Fruit fly (Drosophila melanogaster): ENCODE results near the gene CG13841.

Gene CG13841

DNA sequence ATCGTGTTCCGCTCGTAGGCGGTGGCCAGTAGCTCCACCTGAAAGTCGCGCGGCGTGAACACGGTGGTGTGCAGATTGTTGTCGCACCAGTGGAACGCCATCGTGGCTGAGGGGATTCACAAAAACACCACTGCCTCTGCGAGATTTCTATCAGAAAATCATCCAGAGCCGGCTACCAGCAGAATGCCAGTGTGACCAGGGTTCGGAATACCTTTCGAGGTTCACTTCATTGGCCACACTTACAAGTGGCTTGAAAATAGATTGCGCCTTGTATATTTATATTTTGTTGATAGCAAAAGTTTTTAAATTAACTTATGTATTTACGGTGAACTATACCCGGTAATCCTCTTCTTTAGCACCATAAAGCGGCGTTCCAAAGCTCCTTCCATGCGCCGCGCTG is 26.6 kb downstream of the CG13841 start, which contains the start of the genes Dcr-1 and CG6985:
Gene Dcr-1 (minus strand): TSS at position 162 of the 400 bp plus-strand sequence.
Gene CG6985 (plus strand): TSS at position 221 of the 400 bp plus-strand sequence.
- TF ChIP-seq CG34367 (tag; optimal IDR thresholded peaks at IDR 0.05) (no peak), CG14655 (GFP tag; optimal IDR thresholded peaks at IDR 0.05) (no peak), CG17806 (tag; optimal IDR thresholded peaks at IDR 0.05) (no peak), Ets98B (GFP tag; IDR thresholded peaks at IDR 0.05) (no peak), Pif1A (GFP tag; optimal IDR thresholded peaks at IDR 0.05) (no peak), Pif1B (GFP tag; optimal IDR thresholded peaks at IDR 0.05) (no peak), gl (tag; optimal IDR thresholded peaks at IDR 0.05) (no peak), CG8159 (tag; optimal IDR thresholded peaks at IDR 0.05) (no peak), CG15710 (tag; optimal IDR thresholded peaks at IDR 0.05) (no peak), D1 (tag; optimal IDR thresholded peaks at IDR 0.05) (no peak)

DNA sequence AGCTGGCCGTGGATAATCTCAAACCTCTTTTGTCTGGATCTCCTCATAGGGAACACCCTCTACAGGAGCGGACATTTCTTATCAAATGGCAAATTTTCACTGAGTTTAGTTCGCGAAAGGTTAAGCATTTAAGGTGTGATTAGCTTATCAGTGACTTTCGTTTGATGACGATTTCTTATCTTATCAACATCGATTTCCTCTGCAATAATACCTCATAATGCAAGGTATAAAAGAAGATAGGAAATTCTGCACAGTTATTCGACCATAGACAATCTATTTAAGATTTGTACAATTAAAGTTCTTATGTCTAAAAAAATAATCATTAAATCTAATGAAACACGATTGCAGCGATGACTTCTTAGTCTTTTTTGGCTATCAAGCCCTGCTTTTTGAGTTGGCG is 33.7 kb downstream of the CG13841 start, which contains the start of gene Takl2:
Gene Takl2 (minus strand): TSS at position 101 of the 400 bp plus-strand sequence.
- TF ChIP-seq Pif1B (GFP tag; optimal IDR thresholded peaks at IDR 0.05): no peak
- TF ChIP-seq CG8301 (tag; optimal IDR thresholded peaks at IDR 0.05): no peak
- TF ChIP-seq EcR (GFP tag; optimal IDR thresholded peaks at IDR 0.05): no peak
- no peak for TF ChIP-seq Snoo (tag; optimal IDR thresholded peaks at IDR 0.05)
- TF ChIP-seq CG34367 (tag; optimal IDR thresholded peaks at IDR 0.05): no peak
- TF ChIP-seq D1 (tag; optimal IDR thresholded peaks at IDR 0.05): no peak
- no peak for TF ChIP-seq gl (tag; optimal IDR thresholded peaks at IDR 0.05)

DNA sequence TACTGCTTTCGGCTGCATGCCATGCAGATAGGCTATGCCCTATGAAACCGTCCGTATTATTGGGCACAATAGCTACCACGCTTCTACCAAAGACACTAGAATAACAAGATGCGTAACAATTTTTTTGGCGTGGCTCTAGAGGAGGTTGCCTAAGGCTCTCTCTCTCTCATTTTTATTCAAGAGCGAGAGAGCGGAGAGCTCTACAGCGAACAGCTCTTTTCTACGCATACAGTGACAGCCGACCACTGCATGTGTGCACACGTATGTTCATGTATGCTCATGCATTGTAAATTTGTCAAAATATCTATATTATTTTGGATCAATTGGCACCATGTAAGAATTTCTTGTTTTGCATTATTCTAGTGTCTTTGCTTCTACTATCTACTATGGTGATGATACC is 34.5 kb downstream of the CG13841 start:
- TF ChIP-seq CG8301 (tag; optimal IDR thresholded peaks at IDR 0.05) (no peak), CG4496 (GFP tag; IDR thresholded peaks at IDR 0.05) (no peak), CG34367 (tag; optimal IDR thresholded peaks at IDR 0.05) (no peak), rn (GFP tag; IDR thresholded peaks at IDR 0.05) (no peak), CG12605 (GFP tag; IDR thresholded peaks at IDR 0.05) (no peak), gl (tag; optimal IDR thresholded peaks at IDR 0.05) (no peak), Ets98B (GFP tag; IDR thresholded peaks at IDR 0.05) (no peak), Pif1A (GFP tag; optimal IDR thresholded peaks at IDR 0.05) (no peak), fd96Ca (GFP tag; IDR thresholded peaks at IDR 0.05) (no peak), CG15710 (tag; optimal IDR thresholded peaks at IDR 0.05) (no peak), CG9948 (tag; optimal IDR thresholded peaks at IDR 0.05) (no peak), CG17806 (tag; optimal IDR thresholded peaks at IDR 0.05) (no peak), Pif1B (GFP tag; optimal IDR thresholded peaks at IDR 0.05) (no peak), CG32121 (GFP tag; IDR thresholded peaks at IDR 0.05) (no peak), CG13204 (GFP tag; optimal IDR thresholded peaks at IDR 0.05) (no peak), CG8159 (tag; optimal IDR thresholded peaks at IDR 0.05) (no peak)

dm6 chr3R:22727857-22728256 is 39.6 kb downstream of the CG13841 start:
- no peak for TF ChIP-seq CG8159 (tag; optimal IDR thresholded peaks at IDR 0.05)
- TF ChIP-seq CG34367 (tag; optimal IDR thresholded peaks at IDR 0.05): peak; percentile 31
- TF ChIP-seq gl (tag; optimal IDR thresholded peaks at IDR 0.05): no peak
- TF ChIP-seq CG4496 (GFP tag; IDR thresholded peaks at IDR 0.05): peak; percentile 80
- peak; percentile 70 for TF ChIP-seq Ets98B (GFP tag; IDR thresholded peaks at IDR 0.05)
- no peak for TF ChIP-seq D1 (tag; optimal IDR thresholded peaks at IDR 0.05)
- TF ChIP-seq CG15710 (tag; optimal IDR thresholded peaks at IDR 0.05): no peak
- TF ChIP-seq CG9948 (tag; optimal IDR thresholded peaks at IDR 0.05): peak; percentile 53
- no peak for TF ChIP-seq EcR (GFP tag; optimal IDR thresholded peaks at IDR 0.05)
- TF ChIP-seq rn (GFP tag; IDR thresholded peaks at IDR 0.05): 0 out of 2 replicates have a peak, but pooled peaks have one; percentile 6
- peak; percentile 64 for TF ChIP-seq CG8301 (tag; optimal IDR thresholded peaks at IDR 0.05)
- TF ChIP-seq CG13204 (GFP tag; optimal IDR thresholded peaks at IDR 0.05): no peak
- TF ChIP-seq Pif1B (GFP tag; optimal IDR thresholded peaks at IDR 0.05): no peak
- TF ChIP-seq Snoo (tag; optimal IDR thresholded peaks at IDR 0.05): no peak
- TF ChIP-seq CG12605 (GFP tag; IDR thresholded peaks at IDR 0.05): peak; percentile 55; the same call in 1 of the 2 replicates
- TF ChIP-seq CG10348 (GFP tag; IDR thresholded peaks at IDR 0.05): no peak
- no peak for TF ChIP-seq fd96Ca (GFP tag; IDR thresholded peaks at IDR 0.05)
- no peak for TF ChIP-seq Pif1A (GFP tag; optimal IDR thresholded peaks at IDR 0.05)
- TF ChIP-seq CG17806 (tag; optimal IDR thresholded peaks at IDR 0.05): peak; percentile 27
- no peak for TF ChIP-seq CG14655 (GFP tag; optimal IDR thresholded peaks at IDR 0.05)
- peak; percentile 51; the same call in 1 of the 2 replicates for TF ChIP-seq CG32121 (GFP tag; IDR thresholded peaks at IDR 0.05)

dm6 chr3R:22727456-22727833 is 40.1 kb downstream of the CG13841 start:
- TF ChIP-seq fd96Ca (GFP tag; IDR thresholded peaks at IDR 0.05): no peak

DNA sequence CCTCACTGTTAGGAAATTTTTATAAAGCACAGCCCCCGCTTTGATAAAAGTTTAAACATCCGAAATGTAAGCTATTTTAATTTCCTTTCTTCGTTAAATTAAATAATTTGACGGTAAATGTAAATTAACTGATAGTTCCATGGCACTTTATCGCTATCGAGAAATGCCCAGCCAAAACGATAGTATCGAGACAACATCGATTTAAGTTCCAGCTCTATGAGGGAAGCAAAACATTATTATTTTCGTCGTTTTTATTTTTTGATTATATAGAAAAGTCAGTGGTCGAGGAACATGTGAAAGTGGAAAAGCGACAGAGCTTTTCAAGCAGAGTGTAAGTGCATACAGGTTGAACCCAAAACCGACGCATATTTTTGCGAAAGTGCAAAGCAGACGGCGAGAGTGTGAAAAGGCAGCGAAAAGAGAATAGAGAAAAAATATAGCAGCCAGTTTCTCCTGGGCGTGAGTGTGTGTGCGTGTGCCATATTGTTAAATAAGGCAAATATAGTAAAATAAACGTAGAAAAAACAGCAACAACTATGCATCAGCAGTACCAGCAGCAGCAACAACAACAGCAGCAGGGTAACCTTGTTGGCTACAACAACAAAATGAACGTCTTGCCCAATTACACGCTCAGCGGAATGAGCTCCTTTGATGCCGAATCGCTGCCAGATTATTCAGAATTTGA is 40.6 kb downstream of the CG13841 start, which contains the start of gene CG45049:
Gene CG45049 (plus strand): TSS at position 197 of the 685 bp plus-strand sequence.
- TF ChIP-seq gl (tag; optimal IDR thresholded peaks at IDR 0.05) (no peak), Ets98B (GFP tag; IDR thresholded peaks at IDR 0.05) (no peak), CG17806 (tag; optimal IDR thresholded peaks at IDR 0.05) (no peak), CG14655 (GFP tag; optimal IDR thresholded peaks at IDR 0.05) (no peak), CG12605 (GFP tag; IDR thresholded peaks at IDR 0.05) (no peak), D1 (tag; optimal IDR thresholded peaks at IDR 0.05) (no peak), CG32121 (GFP tag; IDR thresholded peaks at IDR 0.05) (no peak), CG8159 (tag; optimal IDR thresholded peaks at IDR 0.05) (no peak), CG13204 (GFP tag; optimal IDR thresholded peaks at IDR 0.05) (no peak), CG15710 (tag; optimal IDR thresholded peaks at IDR 0.05) (no peak), Pif1B (GFP tag; optimal IDR thresholded peaks at IDR 0.05) (no peak), CG8301 (tag; optimal IDR thresholded peaks at IDR 0.05) (no peak), CG4496 (GFP tag; IDR thresholded peaks at IDR 0.05) (no peak), Pif1A (GFP tag; optimal IDR thresholded peaks at IDR 0.05) (no peak), EcR (GFP tag; optimal IDR thresholded peaks at IDR 0.05) (no peak), CG34367 (tag; optimal IDR thresholded peaks at IDR 0.05) (no peak), fd96Ca (GFP tag; IDR thresholded peaks at IDR 0.05) (no peak), Snoo (tag; optimal IDR thresholded peaks at IDR 0.05) (no peak), CG10348 (GFP tag; IDR thresholded peaks at IDR 0.05) (no peak), rn (GFP tag; IDR thresholded peaks at IDR 0.05) (no peak)
